Fruit fly (Drosophila melanogaster) whole organism, embryonic: Measurements from ENCODE around the gene Vago.
A peak's percentile ranks its signal among the peaks of the same experiment; 100 is the strongest.

ENCODE experiments used
- Abd-B ChIP-seq: fragments of 200-800 bp; sonication (Bioruptor generic); optimal IDR thresholded peaks from 2 replicates; lab custom pipeline; 2018; ENCODE audit warnings: missing biosample characterization, mild to moderate bottlenecking, missing genetic modification characterization, moderate library complexity
- Asciz ChIP-seq: fragments of 200-800 bp; sonication (Bioruptor generic); optimal IDR thresholded peaks from 2 replicates; lab custom pipeline; 2017; ENCODE audit warnings: missing biosample characterization, mild to moderate bottlenecking, missing genetic modification characterization, missing genetic modification reagents
- Bgb ChIP-seq: fragments of 200-800 bp; sonication (Bioruptor generic); IDR thresholded peaks from 2 replicates; pipeline ENCODE4 v1.3.6; 2022; ENCODE audit warnings: missing biosample characterization, missing genetic modification characterization; ENCODE audit not compliant: partially characterized antibody
- CG10431 ChIP-seq: fragments of 200-800 bp; sonication (Bioruptor generic); optimal IDR thresholded peaks from 3 replicates; lab custom pipeline; 2018; ENCODE audit warnings: missing biosample characterization, mild to moderate bottlenecking, missing genetic modification characterization
- CG11085 ChIP-seq: fragments of 200-800 bp; sonication (Bioruptor generic); IDR thresholded peaks from 2 replicates; pipeline ENCODE4 v1.3.6; 2022; ENCODE audit warnings: missing biosample characterization, missing genetic modification characterization
- CG12942 ChIP-seq: fragments of 200-800 bp; sonication (Bioruptor generic); optimal IDR thresholded peaks from 3 replicates; lab custom pipeline; 2016; ENCODE audit warnings: missing biosample characterization, missing genetic modification characterization
- CG14014 ChIP-seq: fragments of 200-800 bp; sonication (Bioruptor generic); IDR thresholded peaks from 2 replicates; pipeline ENCODE4 v1.3.6; 2022; ENCODE audit warnings: missing biosample characterization, missing genetic modification characterization
- CG16863 ChIP-seq: fragments of 200-800 bp; sonication (Bioruptor generic); optimal IDR thresholded peaks from 3 replicates; lab custom pipeline; 2016; ENCODE audit warnings: missing biosample characterization, missing genetic modification characterization
- CG2129 ChIP-seq: fragments of 200-800 bp; sonication (Bioruptor generic); IDR thresholded peaks from 2 replicates; pipeline ENCODE4 v1.3.6; 2022; ENCODE audit warnings: missing biosample characterization, missing genetic modification characterization; ENCODE audit not compliant: partially characterized antibody
- CG3163 ChIP-seq: fragments of 200-800 bp; sonication (Bioruptor generic); optimal IDR thresholded peaks from 3 replicates; lab custom pipeline; 2016; ENCODE audit warnings: missing biosample characterization, missing genetic modification characterization
- CG43689 ChIP-seq: fragments of 200-800 bp; sonication (Bioruptor generic); IDR thresholded peaks from 2 replicates; pipeline ENCODE4 v1.3.6; 2022; ENCODE audit warnings: missing biosample characterization, missing genetic modification characterization
- CG4730 ChIP-seq: fragments of 200-800 bp; sonication (Bioruptor generic); IDR thresholded peaks from 2 replicates; pipeline ENCODE4 v1.3.6; 2022; ENCODE audit warnings: missing biosample characterization, missing genetic modification characterization
- CG6683 ChIP-seq: fragments of 200-800 bp; sonication (Bioruptor generic); optimal IDR thresholded peaks from 2 replicates; lab custom pipeline; 2017; ENCODE audit warnings: missing biosample characterization, mild to moderate bottlenecking, missing genetic modification characterization, missing genetic modification reagents
- CG7928 ChIP-seq: fragments of 200-800 bp; sonication (Bioruptor generic); optimal IDR thresholded peaks from 2 replicates; lab custom pipeline; 2017; ENCODE audit warnings: missing biosample characterization, mild to moderate bottlenecking, missing genetic modification characterization
- CG8290 ChIP-seq, 3 experiments: fragments of 200-800 bp; sonication (Bioruptor generic); optimal IDR thresholded peaks; 2 replicates each; lab custom pipeline; 2016 to 2019; ENCODE audit warnings: missing biosample characterization in 3 of 3, missing genetic modification characterization in 3 of 3, mild to moderate bottlenecking in 2 of 3, moderate library complexity in 1 of 3
- CG9609 ChIP-seq: fragments of 200-800 bp; sonication (Bioruptor generic); optimal IDR thresholded peaks from 3 replicates; lab custom pipeline; 2016; ENCODE audit warnings: missing biosample characterization, missing genetic modification characterization
- CG9727 ChIP-seq: fragments of 200-800 bp; sonication (Bioruptor generic); optimal IDR thresholded peaks from 3 replicates; lab custom pipeline; 2017; ENCODE audit warnings: missing biosample characterization, mild to moderate bottlenecking, missing genetic modification characterization
- CrebB ChIP-seq: fragments of 200-800 bp; sonication (Bioruptor generic); optimal IDR thresholded peaks from 3 replicates; lab custom pipeline; 2018; ENCODE audit warnings: missing biosample characterization, mild to moderate bottlenecking, missing genetic modification characterization
- E2f2 ChIP-seq: fragments of 200-800 bp; sonication (Bioruptor generic); IDR thresholded peaks from 2 replicates; pipeline ENCODE4 v1.3.6; 2022; ENCODE audit warnings: missing biosample characterization, missing genetic modification characterization
- ERR ChIP-seq: fragments of 200-800 bp; sonication (Bioruptor generic); optimal IDR thresholded peaks from 2 replicates; lab custom pipeline; 2016; ENCODE audit warnings: missing biosample characterization, missing genetic modification characterization
- Fer1 ChIP-seq: fragments of 200-800 bp; sonication (Bioruptor generic); optimal IDR thresholded peaks from 2 replicates; lab custom pipeline; 2017; ENCODE audit warnings: missing biosample characterization, mild to moderate bottlenecking, missing genetic modification characterization
- GATAe ChIP-seq: fragments of 200-800 bp; sonication (Bioruptor generic); conservative IDR thresholded peaks from 2 replicates; pipeline ENCODE4 v1.3.6; 2022; ENCODE audit warnings: missing biosample characterization, missing genetic modification characterization
- HmgZ ChIP-seq: fragments of 200-800 bp; sonication (Bioruptor generic); optimal IDR thresholded peaks from 2 replicates; lab custom pipeline; 2018; ENCODE audit warnings: missing biosample characterization, mild to moderate bottlenecking, missing genetic modification characterization
- Hmx ChIP-seq: fragments of 200-800 bp; sonication (Bioruptor generic); optimal IDR thresholded peaks from 2 replicates; lab custom pipeline; 2016; ENCODE audit warnings: missing biosample characterization, missing genetic modification characterization
- MESR4 ChIP-seq: fragments of 200-800 bp; sonication (Bioruptor generic); optimal IDR thresholded peaks from 2 replicates; lab custom pipeline; 2018; ENCODE audit warnings: missing biosample characterization, mild to moderate bottlenecking, missing genetic modification characterization, moderate library complexity
- Max ChIP-seq: fragments of 200-800 bp; sonication (Bioruptor generic); optimal IDR thresholded peaks from 2 replicates; lab custom pipeline; 2016; ENCODE audit warnings: missing biosample characterization, mild to moderate bottlenecking, missing genetic modification characterization
- Nf-YB ChIP-seq: fragments of 200-800 bp; sonication (Bioruptor generic); optimal IDR thresholded peaks from 3 replicates; lab custom pipeline; 2019; ENCODE audit warnings: missing biosample characterization, mild to moderate bottlenecking, missing genetic modification characterization, moderate library complexity
- Opbp ChIP-seq: fragments of 200-800 bp; sonication (Bioruptor generic); IDR thresholded peaks from 3 replicates; pipeline ENCODE4 v1.3.6; 2022; ENCODE audit warnings: missing biosample characterization, missing genetic modification characterization; ENCODE audit not compliant: partially characterized antibody
- Scr ChIP-seq: fragments of 200-800 bp; sonication (Bioruptor generic); IDR thresholded peaks from 2 replicates; pipeline ENCODE4 v1.3.6; 2022; ENCODE audit warnings: missing biosample characterization, missing genetic modification characterization; ENCODE audit not compliant: partially characterized antibody
- Sry-β ChIP-seq: fragments of 200-800 bp; sonication (Bioruptor generic); optimal IDR thresholded peaks from 2 replicates; lab custom pipeline; 2018; ENCODE audit warnings: missing biosample characterization, mild to moderate bottlenecking, missing genetic modification characterization, moderate library complexity
- abd-A ChIP-seq: fragments of 200-800 bp; sonication (Bioruptor generic); optimal IDR thresholded peaks from 3 replicates; lab custom pipeline; 2019; ENCODE audit warnings: missing biosample characterization, mild to moderate bottlenecking, missing genetic modification characterization, moderate library complexity
- amos ChIP-seq: fragments of 200-800 bp; sonication (Bioruptor generic); IDR thresholded peaks from 2 replicates; pipeline ENCODE4 v1.3.6; 2022; ENCODE audit warnings: missing biosample characterization, missing genetic modification characterization; ENCODE audit not compliant: partially characterized antibody
- ase ChIP-seq: fragments of 200-800 bp; sonication (Bioruptor generic); IDR thresholded peaks from 3 replicates; pipeline ENCODE4 v1.3.6; 2022; ENCODE audit warnings: missing biosample characterization, missing genetic modification characterization
- br ChIP-seq: fragments of >200 bp; optimal IDR thresholded peaks from 2 replicates; lab custom pipeline; 2017
- cato ChIP-seq: fragments of 200-800 bp; sonication (Bioruptor generic); optimal IDR thresholded peaks from 2 replicates; lab custom pipeline; 2016; ENCODE audit warnings: missing biosample characterization, missing genetic modification characterization, borderline replicate concordance
- chinmo ChIP-seq: fragments of 200-800 bp; sonication (Bioruptor generic); IDR thresholded peaks from 4 replicates; pipeline ENCODE4 v1.3.6; 2022; ENCODE audit warnings: missing biosample characterization, missing genetic modification characterization; ENCODE audit not compliant: partially characterized antibody
- dimm ChIP-seq: fragments of 200-800 bp; sonication (Bioruptor generic); IDR thresholded peaks from 2 replicates; pipeline ENCODE4 v1.3.6; 2022; ENCODE audit warnings: missing biosample characterization, missing genetic modification characterization
- dm ChIP-seq: fragments of 200-800 bp; sonication (Bioruptor generic); optimal IDR thresholded peaks from 3 replicates; lab custom pipeline; 2016; ENCODE audit warnings: missing biosample characterization, missing genetic modification characterization
- dysf ChIP-seq: fragments of 200-800 bp; sonication (Bioruptor generic); IDR thresholded peaks from 3 replicates; pipeline ENCODE4 v1.3.6; 2022; ENCODE audit warnings: missing biosample characterization, missing genetic modification characterization
- esg ChIP-seq: fragments of 200-800 bp; sonication (Bioruptor generic); conservative IDR thresholded peaks from 2 replicates; pipeline ENCODE4 v1.3.6; 2022; ENCODE audit warnings: missing biosample characterization, missing genetic modification characterization
- fd102C ChIP-seq: fragments of 200-800 bp; sonication (Bioruptor generic); optimal IDR thresholded peaks from 2 replicates; lab custom pipeline; 2018; ENCODE audit warnings: missing biosample characterization, mild to moderate bottlenecking, missing genetic modification characterization, moderate library complexity
- ham ChIP-seq: fragments of 200-800 bp; sonication (Bioruptor generic); IDR thresholded peaks from 2 replicates; pipeline ENCODE4 v1.3.6; 2022; ENCODE audit warnings: missing biosample characterization, missing genetic modification characterization
- knrl ChIP-seq: fragments of 200-800 bp; sonication (Bioruptor generic); IDR thresholded peaks from 3 replicates; pipeline ENCODE4 v1.3.6; 2022; ENCODE audit warnings: missing biosample characterization, missing genetic modification characterization; ENCODE audit not compliant: partially characterized antibody
- lab ChIP-seq: fragments of 200-800 bp; sonication (Bioruptor generic); optimal IDR thresholded peaks from 3 replicates; lab custom pipeline; 2017; ENCODE audit warnings: missing biosample characterization, missing genetic modification characterization, mild to moderate bottlenecking, moderate library complexity, missing genetic modification reagents
- lilli ChIP-seq: fragments of 200-800 bp; sonication (Bioruptor generic); optimal IDR thresholded peaks from 3 replicates; lab custom pipeline; 2016; ENCODE audit warnings: missing biosample characterization, missing genetic modification characterization
- nerfin-2 ChIP-seq: fragments of 200-800 bp; sonication (Bioruptor generic); IDR thresholded peaks from 2 replicates; pipeline ENCODE4 v1.3.6; 2022; ENCODE audit warnings: missing biosample characterization, missing genetic modification characterization; ENCODE audit not compliant: partially characterized antibody
- row ChIP-seq: fragments of 200-800 bp; sonication (Bioruptor generic); IDR thresholded peaks from 3 replicates; pipeline ENCODE4 v1.3.6; 2022; ENCODE audit warnings: missing biosample characterization, missing genetic modification characterization
- ssp ChIP-seq: fragments of 200-800 bp; sonication (Bioruptor generic); IDR thresholded peaks from 2 replicates; pipeline ENCODE4 v1.3.6; 2022; ENCODE audit warnings: missing biosample characterization, missing genetic modification characterization
- tll ChIP-seq, 2 experiments: fragments of 200-800 bp in 1 of 2; fragments of >200 bp in 1 of 2; sonication (Bioruptor generic) in 1 of 2; optimal IDR thresholded peaks; 2 replicates each; lab custom pipeline; 2017 to 2019; ENCODE audit warnings: missing biosample characterization in 2 of 2, missing genetic modification characterization in 2 of 2, mild to moderate bottlenecking in 1 of 2, moderate library complexity in 1 of 2
- twi ChIP-seq: fragments of 200-800 bp; optimal IDR thresholded peaks from 2 replicates; lab custom pipeline; 2019; ENCODE audit warnings: missing biosample characterization, mild to moderate bottlenecking, missing genetic modification characterization, moderate library complexity

The Vago gene

DNA sequence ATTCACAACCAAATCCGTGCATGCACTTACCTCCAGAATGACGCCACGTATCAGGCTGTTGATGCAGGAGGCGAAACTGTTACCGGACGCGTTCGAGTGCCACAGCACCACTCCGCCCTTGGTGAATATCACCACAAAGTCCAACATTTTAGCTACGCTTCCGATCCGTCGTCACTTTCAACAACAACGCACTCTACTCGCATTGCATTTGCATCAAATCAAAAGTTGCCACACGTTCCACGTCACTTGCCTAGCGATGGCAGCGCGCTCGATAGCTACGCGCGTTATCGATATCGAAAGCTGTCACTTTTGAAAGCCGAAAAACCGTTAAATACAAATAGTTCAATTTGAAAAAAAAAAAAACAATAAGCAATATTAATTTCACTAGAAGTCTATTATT lies 39.7 kb downstream of the Vago start, which contains the start of gene SrpRalpha (continued):
- no peak for TF ChIP-seq ham (GFP tag; lab: Robert Waterston, UW)
- TF ChIP-seq CG4730 (GFP tag; lab: Robert Waterston, UW): no peak
- peak; percentile 74; the same call in 1 of the 4 replicates for TF ChIP-seq chinmo (GFP tag; lab: Robert Waterston, UW)
- no peak for TF ChIP-seq Hmx
- no peak for TF ChIP-seq CG6683 (GFP tag; lab: Kevin White, UChicago)
- TF ChIP-seq Abd-B (GFP tag; lab: Kevin White, UChicago): no peak
- TF ChIP-seq amos (GFP tag; lab: Robert Waterston, UW): peak; percentile 28; the same call in 1 of the 2 replicates
- TF ChIP-seq E2f2 (GFP tag; lab: Robert Waterston, UW): peak; percentile 74
- no peak for TF ChIP-seq GATAe (GFP tag; lab: Robert Waterston, UW)
- peak; percentile 3 for TF ChIP-seq dm (GFP tag; lab: Kevin White, UChicago)
- peak; percentile 29; the same call in 1 of the 2 replicates for TF ChIP-seq nerfin-2 (GFP tag; lab: Robert Waterston, UW)
- TF ChIP-seq HmgZ (tag; lab: Kevin White, UChicago): no peak
- no peak for TF ChIP-seq twi (tag; lab: Kevin White, UChicago)
- TF ChIP-seq Sry-β (GFP tag; lab: Kevin White, UChicago): no peak
- TF ChIP-seq knrl (GFP tag; lab: Robert Waterston, UW): peak; percentile 35; the same call in 1 of the 3 replicates
- TF ChIP-seq MESR4 (GFP tag; lab: Kevin White, UChicago): peak; percentile 84
- TF ChIP-seq cato (GFP tag; lab: Kevin White, UChicago): no peak
- no peak for TF ChIP-seq esg (GFP tag; lab: Robert Waterston, UW)
- no peak for TF ChIP-seq ssp (GFP tag; lab: Robert Waterston, UW)
- no peak for TF ChIP-seq CG12942 (GFP tag; lab: Kevin White, UChicago)
- TF ChIP-seq CrebB (tag; lab: Kevin White, UChicago): no peak
- TF ChIP-seq fd102C (GFP tag; lab: Kevin White, UChicago): no peak
- TF ChIP-seq ase (GFP tag; lab: Robert Waterston, UW): no peak
- TF ChIP-seq Max (GFP tag; lab: Kevin White, UChicago): no peak
- no peak for TF ChIP-seq CG9609 (GFP tag; lab: Kevin White, UChicago)
- TF ChIP-seq br (lab: Kevin White, UChicago): no peak
- TF ChIP-seq Fer1: no peak
- TF ChIP-seq row (GFP tag; lab: Robert Waterston, UW): no peak; the same call in 2 of the 3 replicates
- TF ChIP-seq CG9727 (GFP tag; lab: Kevin White, UChicago): no peak
- TF ChIP-seq lab (GFP tag; lab: Kevin White, UChicago): no peak
- TF ChIP-seq CG2129 (GFP tag; lab: Robert Waterston, UW): no peak
- TF ChIP-seq CG10431 (GFP tag; lab: Kevin White, UChicago): no peak
- TF ChIP-seq CG7928 (GFP tag; lab: Kevin White, UChicago): no peak
- TF ChIP-seq Asciz (GFP tag; lab: Kevin White, UChicago): no peak
- no peak for TF ChIP-seq lilli (GFP tag; lab: Kevin White, UChicago)
- TF ChIP-seq CG3163 (GFP tag; lab: Kevin White, UChicago): no peak
- no peak for TF ChIP-seq CG8290 (GFP tag; optimal IDR thresholded peaks at IDR 0.05; lab: Kevin White, UChicago)
- TF ChIP-seq CG8290 (tag; optimal IDR thresholded peaks at IDR 0.05; lab: Kevin White, UChicago): no peak
- TF ChIP-seq Bgb (GFP tag; lab: Robert Waterston, UW): peak; percentile 13; the same call in 1 of the 2 replicates
- TF ChIP-seq dimm (GFP tag; lab: Robert Waterston, UW): no peak
- no peak for TF ChIP-seq ERR
- TF ChIP-seq Nf-YB (GFP tag; lab: Kevin White, UChicago): no peak
- no peak for TF ChIP-seq abd-A (tag; lab: Kevin White, UChicago)
- no peak for TF ChIP-seq CG16863 (GFP tag; lab: Kevin White, UChicago)
- TF ChIP-seq Opbp (GFP tag; lab: Robert Waterston, UW): peak; percentile 66; the same call in 2 of the 3 replicates
- no peak for TF ChIP-seq CG43689 (GFP tag; lab: Robert Waterston, UW)
- TF ChIP-seq tll (GFP tag; optimal IDR thresholded peaks at IDR 0.05; lab: Kevin White, UChicago): no peak
- peak; percentile 42; the same call in 1 of the 2 replicates for TF ChIP-seq Scr (GFP tag; lab: Robert Waterston, UW)
- TF ChIP-seq dysf (GFP tag; lab: Robert Waterston, UW): no peak
- TF ChIP-seq CG14014 (GFP tag; lab: Robert Waterston, UW): no peak
- TF ChIP-seq CG11085 (GFP tag; lab: Robert Waterston, UW): no peak
